Worm (Caenorhabditis elegans): ENCODE results near the gene C05B5.1.
A peak's percentile ranks its signal among the peaks of the same experiment; 100 is the strongest.

The C05B5.1 gene

ce11 chrIII:10035783-10036182 lies 47.5 kb upstream of the C05B5.1 start, which contains the start of gene xbx-3 (continued):
- TF ChIP-seq ceh-8 (GFP tag; optimal IDR thresholded peaks at IDR 0.05) (no peak), mab-9 (GFP tag; IDR thresholded peaks at IDR 0.05) (no peak), alr-1 (tag; optimal IDR thresholded peaks at IDR 0.05; ENCODE audit: borderline replicate concordance) (no peak), ztf-11 (tag; optimal IDR thresholded peaks at IDR 0.05) (no peak), nhr-84 (tag; optimal IDR thresholded peaks at IDR 0.05) (no peak), nhr-19 (GFP tag; conservative IDR thresholded peaks at IDR 0.05) (no peak), fkh-10 (GFP tag; optimal IDR thresholded peaks at IDR 0.05) (peak; percentile 17), vab-15 (tag; optimal IDR thresholded peaks at IDR 0.05) (no peak), ama-1 (optimal IDR thresholded peaks at IDR 0.05) (no peak), sup-37 (GFP tag; optimal IDR thresholded peaks at IDR 0.05) (no peak), nhr-237 (tag; optimal IDR thresholded peaks at IDR 0.05) (no peak), tlp-1 (tag; optimal IDR thresholded peaks at IDR 0.05) (no peak), swsn-7 (tag; optimal IDR thresholded peaks at IDR 0.05) (peak; percentile 44)

DNA sequence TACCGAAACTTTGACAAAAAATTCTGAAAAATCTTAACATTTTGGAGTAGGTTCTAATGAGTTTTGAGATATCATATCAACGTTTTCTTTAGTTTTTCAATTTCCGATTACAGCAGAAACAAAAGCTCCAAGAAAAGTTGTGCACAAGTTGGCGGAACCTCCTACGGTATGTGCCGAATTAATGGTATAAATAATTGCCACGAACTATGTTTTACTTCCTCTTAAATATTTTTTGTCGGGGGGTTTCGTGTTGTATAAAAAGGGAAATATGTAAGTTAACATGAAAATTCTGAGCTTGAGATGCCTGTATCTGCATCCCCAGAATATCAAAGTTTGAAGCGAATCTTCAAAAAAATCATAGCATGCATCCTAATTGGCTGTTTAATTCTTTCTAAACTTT lies 45.6 kb upstream of the C05B5.1 start, which contains the start of gene M04D8.8:
TSS of gene M04D8.8 (plus strand) at position 301 of the 400 bp plus-strand sequence.
- TF ChIP-seq rnt-1 (tag; optimal IDR thresholded peaks at IDR 0.05) = no peak

DNA sequence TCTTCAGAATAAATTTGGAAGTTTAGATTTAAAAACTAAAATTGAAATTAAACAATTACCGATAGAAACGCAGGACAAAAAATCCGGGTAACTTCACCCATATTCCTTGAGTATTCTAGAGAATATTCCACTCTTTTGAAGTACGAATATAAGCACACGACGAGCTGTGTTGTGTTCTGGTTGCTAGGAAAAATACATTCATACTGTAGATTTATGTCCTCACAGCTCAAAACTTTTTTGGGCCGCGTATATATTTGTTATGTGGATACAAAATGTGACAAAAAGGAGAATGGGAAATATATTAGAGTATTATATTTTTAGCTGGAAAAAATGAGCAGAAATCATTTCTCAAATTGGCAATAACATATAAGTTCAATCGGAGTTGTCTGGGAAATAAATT lies 45.0 kb upstream of the C05B5.1 start, which contains the start of gene M04D8.5:
TSS of gene M04D8.5 (minus strand) at position 101 of the 400 bp plus-strand sequence.
- TF ChIP-seq alr-1 (tag; optimal IDR thresholded peaks at IDR 0.05; ENCODE audit: borderline replicate concordance) (no peak), egl-27 (tag; optimal IDR thresholded peaks at IDR 0.05) (no peak), Y116A8C.19 (tag; optimal IDR thresholded peaks at IDR 0.05; ENCODE audit: borderline replicate concordance) (no peak), ceh-90 (tag; optimal IDR thresholded peaks at IDR 0.05) (no peak)

DNA sequence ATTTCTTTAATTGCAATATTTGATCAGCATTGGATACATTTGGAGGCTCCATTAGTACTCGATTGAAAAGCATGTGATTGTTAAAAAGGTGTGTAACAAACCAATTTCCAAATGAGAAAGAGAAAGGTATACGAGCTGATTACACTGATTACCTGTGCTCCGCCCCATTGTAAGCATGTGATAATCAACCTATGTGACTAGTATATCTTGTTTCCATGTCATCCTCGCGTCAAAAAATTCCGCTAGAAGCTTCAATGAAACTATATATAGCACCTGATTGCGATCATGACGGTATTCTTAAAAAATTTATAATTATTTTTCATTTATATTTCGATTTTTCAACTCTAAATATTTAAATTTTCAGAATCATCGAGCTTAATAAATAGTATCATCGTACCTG lies 42.3 kb upstream of the C05B5.1 start, which contains the start of gene M04D8.4:
TSS of gene M04D8.4 (minus strand) at position 101 of the 400 bp plus-strand sequence.
- peak; percentile 60 for TF ChIP-seq ceh-8 (GFP tag; optimal IDR thresholded peaks at IDR 0.05)
- no peak for TF ChIP-seq ztf-11 (tag; optimal IDR thresholded peaks at IDR 0.05)

DNA sequence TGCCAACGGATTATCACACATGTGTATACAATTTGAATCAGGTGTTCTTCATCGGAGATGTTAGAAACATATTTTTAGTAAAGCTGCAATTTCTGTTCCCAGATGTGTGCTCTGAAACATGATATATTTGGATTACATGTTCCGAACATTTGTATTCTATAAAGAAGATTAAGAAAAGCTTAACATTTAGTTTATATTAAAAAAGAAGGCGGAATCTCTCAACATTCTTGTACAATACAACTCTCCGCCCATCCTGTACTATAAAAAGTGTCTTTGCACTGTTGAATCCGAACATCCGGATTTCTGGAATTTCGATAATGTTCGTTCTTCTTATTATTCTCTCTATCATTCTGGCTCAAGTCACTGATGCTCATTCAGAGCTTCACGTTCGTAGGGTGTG lies 39.7 kb upstream of the C05B5.1 start, which contains the start of gene ins-23:
TSS of gene ins-23 (plus strand) at position 301 of the 400 bp plus-strand sequence.
- TF ChIP-seq nhr-47 (tag; optimal IDR thresholded peaks at IDR 0.05) = no peak

- TF ChIP-seq ama-1 (optimal IDR thresholded peaks at IDR 0.05) (no peak), mef-2 (tag; optimal IDR thresholded peaks at IDR 0.05) (no peak), fkh-8 (tag; optimal IDR thresholded peaks at IDR 0.05) (no peak), lin-35 (GFP tag; optimal IDR thresholded peaks at IDR 0.05) (no peak), blmp-1 (tag; optimal IDR thresholded peaks at IDR 0.05) (no peak), nhr-76 (tag; optimal IDR thresholded peaks at IDR 0.05) (no peak), nhr-77 (tag; optimal IDR thresholded peaks at IDR 0.05) (no peak), unc-30 (tag; optimal IDR thresholded peaks at IDR 0.05) (no peak), xbp-1 (tag; optimal IDR thresholded peaks at IDR 0.05) (no peak), F16B12.6 (tag; optimal IDR thresholded peaks at IDR 0.05) (no peak), tlp-1 (tag; optimal IDR thresholded peaks at IDR 0.05) (no peak), hpl-2 (GFP tag; optimal IDR thresholded peaks at IDR 0.05) (no peak)
Observed at ce11 chrIII:10025989-10026388, 37.7 kb upstream of the C05B5.1 start, which contains the start of gene ins-22. ins-22 (plus strand) TSS chrIII:10026289.

DNA sequence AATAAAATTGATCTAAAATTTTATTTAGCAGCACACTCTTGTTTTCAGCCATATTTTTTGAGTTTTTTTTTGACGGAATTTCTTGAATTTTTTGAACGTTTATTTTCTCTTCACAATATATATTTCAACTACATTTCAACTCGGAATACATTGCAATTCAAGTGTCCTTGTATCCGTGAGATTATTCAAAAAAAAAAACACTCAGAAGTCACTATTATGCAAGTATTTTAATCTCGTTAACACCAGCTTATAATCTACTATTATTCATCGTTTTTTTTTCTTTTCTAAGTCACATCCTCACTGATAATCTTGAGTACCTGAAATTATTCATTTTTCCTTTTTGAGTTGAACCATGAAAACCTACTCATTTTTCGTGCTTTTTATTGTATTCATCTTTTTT lies 35.2 kb upstream of the C05B5.1 start, which contains the start of gene ins-21:
TSS of gene ins-21 (plus strand) at position 301 of the 400 bp plus-strand sequence.
- no peak for TF ChIP-seq rnt-1 (tag; optimal IDR thresholded peaks at IDR 0.05)
- TF ChIP-seq ceh-8 (GFP tag; optimal IDR thresholded peaks at IDR 0.05) = no peak
- no peak for TF ChIP-seq snpc-4 (tag; optimal IDR thresholded peaks at IDR 0.05)
- no peak for TF ChIP-seq nhr-84 (tag; optimal IDR thresholded peaks at IDR 0.05)

Data from whole organism, L1 larva.